Worm (Caenorhabditis elegans) whole organism, L4 larva: Measurements from ENCODE around the gene daam-1.

Experiments
- F26F4.8 ChIP-seq: fragments of 200-800 bp; sonication (Bioruptor generic); conservative IDR thresholded peaks from 2 replicates; pipeline ENCODE4 v1.3.6; 2022; ENCODE audit warnings: missing genetic modification characterization, missing compliant biosample characterization
- F44E2.7 ChIP-seq: fragments of 200-800 bp; sonication (Bioruptor generic); IDR thresholded peaks from 2 replicates; pipeline ENCODE4 v2.1.2; 2022; ENCODE audit warnings: missing genetic modification characterization, missing compliant biosample characterization
- ceh-82 ChIP-seq: sonication (generic microtip); optimal IDR thresholded peaks from 2 replicates; lab custom pipeline; 2017; ENCODE audit warnings: missing biosample characterization, missing genetic modification characterization
- dpl-1 ChIP-seq: fragments of 150-350 bp; optimal IDR thresholded peaks from 2 replicates; lab custom pipeline; 2014; ENCODE audit warnings: missing biosample characterization, missing genetic modification reagents, missing genetic modification characterization
- egl-43 ChIP-seq: fragments of 200-800 bp; sonication (Bioruptor generic); IDR thresholded peaks from 2 replicates; pipeline ENCODE4 v1.3.6; 2022; ENCODE audit warnings: missing genetic modification reagents, missing genetic modification characterization, missing compliant biosample characterization
- fkh-10 ChIP-seq: fragments of 150-350 bp; optimal IDR thresholded peaks from 2 replicates; lab custom pipeline; 2014; ENCODE audit warnings: missing biosample characterization, missing genetic modification reagents, missing genetic modification characterization
- fos-1 ChIP-seq: fragments of 150-350 bp; optimal IDR thresholded peaks from 2 replicates; lab custom pipeline; 2014; ENCODE audit warnings: missing biosample characterization, missing genetic modification characterization
- nhr-237 ChIP-seq: sonication (generic microtip); optimal IDR thresholded peaks from 2 replicates; lab custom pipeline; 2017; ENCODE audit warnings: missing biosample characterization, missing genetic modification characterization
- nhr-25 ChIP-seq: sonication (generic microtip); optimal IDR thresholded peaks from 2 replicates; lab custom pipeline; 2017; ENCODE audit warnings: missing genetic modification characterization, mild to moderate bottlenecking, missing compliant biosample characterization, antibody characterized with exemption, moderate library complexity, borderline replicate concordance; ENCODE audit not compliant: insufficient read depth
- nhr-28 ChIP-seq: fragments of 150-350 bp; optimal IDR thresholded peaks from 2 replicates; lab custom pipeline; 2014; ENCODE audit warnings: missing biosample characterization, missing genetic modification characterization
- nhr-76 ChIP-seq: fragments of 150-350 bp; optimal IDR thresholded peaks from 2 replicates; lab custom pipeline; 2014; ENCODE audit warnings: missing biosample characterization, missing genetic modification characterization
- pha-4 ChIP-seq, 2 experiments: fragments of 150-350 bp in 1 of 2; fragments of 200-800 bp in 1 of 2; sonication (Bioruptor generic) in 1 of 2; IDR thresholded peaks in 1 of 2; optimal IDR thresholded peaks in 1 of 2; 2 replicates each; pipeline versions ENCODE4 v1.3.6 to Lab custom; 2014 to 2022; ENCODE audit warnings: missing genetic modification characterization in 2 of 2, missing genetic modification reagents in 2 of 2, missing biosample characterization in 1 of 2, missing compliant biosample characterization in 1 of 2
- rbr-2 ChIP-seq: sonication (generic microtip); optimal IDR thresholded peaks from 2 replicates; lab custom pipeline; 2016; ENCODE audit warnings: missing genotype, missing genetic modification characterization, missing compliant biosample characterization
- unc-62 ChIP-seq, 3 experiments: fragments of 150-350 bp in 1 of 3; sonication (generic microtip); optimal IDR thresholded peaks in 2 of 3; peaks in 1 of 3; 1 replicate in 1 of 3; 2 replicates in 2 of 3; lab custom pipeline; 2014 to 2017; ENCODE audit warnings: missing biosample characterization in 3 of 3, missing genetic modification characterization in 3 of 3, missing genetic modification reagents in 3 of 3, missing genotype in 1 of 3

- TF ChIP-seq nhr-76 (no peak), nhr-28 (no peak), rbr-2 (tag; lab: Kevin White, UChicago) (no peak), ceh-82 (tag; lab: Kevin White, UChicago) (no peak), nhr-25 (tag; lab: Kevin White, UChicago) (no peak), egl-43 (GFP tag; lab: Robert Waterston, UW) (no peak), fkh-10 (no peak), unc-62 (GFP tag; optimal IDR thresholded peaks at IDR 0.05 in 1 of 2; lab: Kevin White, UChicago) (no peak), unc-62 (tag; optimal IDR thresholded peaks at IDR 0.05; lab: Kevin White, UChicago) (no peak), F26F4.8 (no peak), dpl-1 (GFP tag; lab: Kevin White, UChicago) (no peak), pha-4 (GFP tag; IDR thresholded peaks at IDR 0.05; lab: Robert Waterston, UW) (no peak), pha-4 (tag; optimal IDR thresholded peaks at IDR 0.05; lab: Kevin White, UChicago) (no peak), fos-1 (tag; lab: Kevin White, UChicago) (no peak), nhr-237 (tag; lab: Kevin White, UChicago) (no peak), F44E2.7 (GFP tag; lab: Robert Waterston, UW) (no peak)
These were observed 46.6 kb upstream of the daam-1 start for ce11 chrV:130186-130585.
